Worm (Caenorhabditis elegans) whole organism, mixed stage, embryonic: ENCODE data around the gene txbp-3.

Source experiments
- blmp-1 ChIP-seq: fragments of 150-350 bp; optimal IDR thresholded peaks from 2 replicates; lab custom pipeline; 2014; ENCODE audit warnings: missing biosample characterization, missing genetic modification characterization
- ceh-83 ChIP-seq: fragments of 200-800 bp; sonication (Bioruptor generic); optimal IDR thresholded peaks from 2 replicates; lab custom pipeline; 2018; ENCODE audit warnings: mild to moderate bottlenecking, missing genetic modification characterization, missing compliant biosample characterization
- lin-13 ChIP-seq: fragments of 150-350 bp; optimal IDR thresholded peaks from 2 replicates; lab custom pipeline; 2014; ENCODE audit warnings: missing biosample characterization, missing genetic modification characterization
- mep-1 ChIP-seq: fragments of 150-350 bp; optimal IDR thresholded peaks from 2 replicates; lab custom pipeline; 2017; ENCODE audit warnings: missing biosample characterization, missing genetic modification reagents, missing genetic modification characterization, inconsistent platforms
- nhr-12 ChIP-seq: fragments of 150-350 bp; optimal IDR thresholded peaks from 2 replicates; lab custom pipeline; 2014; ENCODE audit warnings: missing biosample characterization, missing genetic modification characterization
- pha-4 ChIP-seq: fragments of 150-350 bp; optimal IDR thresholded peaks from 2 replicates; lab custom pipeline; 2018; ENCODE audit warnings: missing biosample characterization, missing genetic modification reagents, missing genetic modification characterization
- snpc-4 ChIP-seq: fragments of 150-350 bp; optimal IDR thresholded peaks from 2 replicates; lab custom pipeline; 2014; ENCODE audit warnings: missing biosample characterization, missing genetic modification characterization
- unc-62 ChIP-seq: fragments of 150-350 bp; optimal IDR thresholded peaks from 2 replicates; lab custom pipeline; 2014; ENCODE audit warnings: missing biosample characterization, missing genetic modification reagents, missing genetic modification characterization

DNA sequence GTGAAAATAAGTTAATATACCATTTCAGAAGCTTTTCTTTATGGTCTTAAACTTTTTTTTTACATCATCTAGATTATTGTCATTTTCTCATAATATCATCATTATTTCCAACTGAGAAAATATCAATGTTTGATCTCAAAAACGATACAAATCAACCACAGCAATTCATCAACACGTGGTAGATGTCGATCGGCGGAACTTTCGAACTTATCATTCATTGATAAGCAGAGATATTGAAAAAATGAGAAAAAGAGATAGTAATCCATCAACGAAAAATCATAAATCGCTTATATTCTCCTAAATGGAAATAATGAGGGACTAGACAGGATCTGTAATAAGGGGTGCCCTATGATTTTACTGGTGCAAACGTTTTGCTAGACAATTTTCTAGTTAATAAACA is 49.5 kb upstream of the txbp-3 start:
- no peak for TF ChIP-seq ceh-83 (GFP tag; lab: Kevin White, UChicago)
- TF ChIP-seq snpc-4 (tag; lab: Kevin White, UChicago), result no peak
- no peak for TF ChIP-seq lin-13
- no peak for TF ChIP-seq mep-1 (tag; lab: Kevin White, UChicago)
- TF ChIP-seq nhr-12, result no peak
- no peak for TF ChIP-seq unc-62 (GFP tag; lab: Kevin White, UChicago)
- no peak for TF ChIP-seq pha-4 (tag; lab: Kevin White, UChicago)
- no peak for TF ChIP-seq blmp-1 (tag; lab: Kevin White, UChicago)
